Fruit fly (Drosophila melanogaster): Measurements from ENCODE around the gene COX7B.

DNA sequence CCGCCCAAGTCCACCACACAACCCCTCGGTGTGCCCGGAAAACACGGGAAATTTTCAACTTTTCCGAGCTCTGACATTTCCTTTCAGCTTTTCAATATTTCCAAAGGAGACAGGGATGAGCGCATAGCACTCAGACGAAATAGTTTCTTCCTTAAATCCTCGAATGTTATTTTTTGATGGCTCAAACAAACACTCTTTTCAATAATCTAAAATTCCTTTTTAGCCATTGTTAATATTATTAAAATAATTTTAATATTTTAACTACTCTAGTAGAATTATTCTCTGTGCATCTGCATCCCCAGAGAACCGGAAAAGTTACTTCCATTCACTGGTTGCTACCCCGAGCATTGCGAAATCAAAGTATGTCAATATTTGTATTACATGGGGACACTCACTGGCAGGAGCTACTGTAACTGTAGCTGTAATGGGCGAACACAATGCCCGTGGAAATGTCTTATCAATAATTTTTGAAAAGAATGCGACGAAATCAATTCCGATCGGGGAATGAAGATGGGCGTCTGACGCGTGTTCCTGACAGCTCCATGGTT, 32.5 kb downstream of the COX7B start:
- TF ChIP-seq fd96Ca (GFP tag; IDR thresholded peaks at IDR 0.05), result no peak
- TF ChIP-seq CG14655 (GFP tag; optimal IDR thresholded peaks at IDR 0.05), result no peak
- no peak for TF ChIP-seq Pif1A (GFP tag; optimal IDR thresholded peaks at IDR 0.05)
- TF ChIP-seq CG8301 (tag; optimal IDR thresholded peaks at IDR 0.05), result no peak
- no peak for TF ChIP-seq CG4496 (GFP tag; IDR thresholded peaks at IDR 0.05)
- no peak for TF ChIP-seq CG9948 (tag; optimal IDR thresholded peaks at IDR 0.05)
- TF ChIP-seq CG8159 (tag; optimal IDR thresholded peaks at IDR 0.05), result peak; percentile 14
- no peak for TF ChIP-seq Ets98B (GFP tag; IDR thresholded peaks at IDR 0.05)
- TF ChIP-seq CG12605 (GFP tag; IDR thresholded peaks at IDR 0.05), result no peak
- no peak for TF ChIP-seq rn (GFP tag; IDR thresholded peaks at IDR 0.05)
- no peak for TF ChIP-seq CG32121 (GFP tag; IDR thresholded peaks at IDR 0.05)
- no peak for TF ChIP-seq CG34367 (tag; optimal IDR thresholded peaks at IDR 0.05)
- TF ChIP-seq CG15710 (tag; optimal IDR thresholded peaks at IDR 0.05), result no peak

Data from whole organism, pupa.